Fruit fly (Drosophila melanogaster) whole organism, embryonic: Measurements from ENCODE around the gene lgs.

Source experiments
- Ada2b ChIP-seq: fragments of 200-800 bp; sonication (Bioruptor generic); IDR thresholded peaks from 2 replicates; pipeline ENCODE4 v1.3.6; 2022; ENCODE audit warnings: missing biosample characterization, missing genetic modification characterization
- CG10654 ChIP-seq: fragments of 200-800 bp; sonication (Bioruptor generic); optimal IDR thresholded peaks from 2 replicates; lab custom pipeline; 2016; ENCODE audit warnings: missing biosample characterization, missing genetic modification characterization
- CG11247 ChIP-seq: fragments of 200-800 bp; sonication (Bioruptor generic); IDR thresholded peaks from 2 replicates; pipeline ENCODE4 v1.3.6; 2022; ENCODE audit warnings: missing biosample characterization, missing genetic modification characterization
- CG12659 ChIP-seq: fragments of 200-800 bp; sonication (Bioruptor generic); optimal IDR thresholded peaks from 3 replicates; lab custom pipeline; 2017; ENCODE audit warnings: mild to moderate bottlenecking, missing biosample characterization, missing genetic modification reagents, missing genetic modification characterization
- CG13624 ChIP-seq: fragments of 200-800 bp; sonication (Bioruptor generic); optimal IDR thresholded peaks from 2 replicates; lab custom pipeline; 2016; ENCODE audit warnings: missing biosample characterization, missing genetic modification characterization
- CG14441 ChIP-seq: fragments of 200-800 bp; sonication (Bioruptor generic); IDR thresholded peaks from 2 replicates; pipeline ENCODE4 v1.3.6; 2022; ENCODE audit warnings: missing biosample characterization, missing genetic modification characterization
- CG14667 ChIP-seq: fragments of 200-800 bp; sonication (Bioruptor generic); IDR thresholded peaks from 2 replicates; pipeline ENCODE4 v1.3.6; 2022; ENCODE audit warnings: missing biosample characterization, missing genetic modification characterization
- CG15269 ChIP-seq: fragments of 200-800 bp; sonication (Bioruptor generic); optimal IDR thresholded peaks from 2 replicates; lab custom pipeline; 2018; ENCODE audit warnings: missing biosample characterization, mild to moderate bottlenecking, missing genetic modification characterization, moderate library complexity
- CG18476 ChIP-seq: fragments of 200-800 bp; sonication (Bioruptor generic); optimal IDR thresholded peaks from 2 replicates; lab custom pipeline; 2016; ENCODE audit warnings: missing biosample characterization, mild to moderate bottlenecking, missing genetic modification characterization
- CG2199 ChIP-seq: fragments of 200-800 bp; sonication (Bioruptor generic); IDR thresholded peaks from 3 replicates; pipeline ENCODE4 v1.3.6; 2022; ENCODE audit warnings: missing biosample characterization, missing genetic modification characterization
- CG2678 ChIP-seq: fragments of 200-800 bp; sonication (Bioruptor generic); optimal IDR thresholded peaks from 3 replicates; lab custom pipeline; 2019; ENCODE audit warnings: missing biosample characterization, mild to moderate bottlenecking, missing genetic modification characterization, moderate library complexity
- CG30020 ChIP-seq: fragments of 200-800 bp; optimal IDR thresholded peaks from 2 replicates; lab custom pipeline; 2019; ENCODE audit warnings: missing biosample characterization, mild to moderate bottlenecking, missing genetic modification characterization, moderate library complexity
- CG3163 ChIP-seq: fragments of 200-800 bp; sonication (Bioruptor generic); optimal IDR thresholded peaks from 3 replicates; lab custom pipeline; 2016; ENCODE audit warnings: missing biosample characterization, missing genetic modification characterization
- CG3407 ChIP-seq: fragments of 200-800 bp; sonication (Bioruptor generic); optimal IDR thresholded peaks from 2 replicates; lab custom pipeline; 2018; ENCODE audit warnings: missing biosample characterization, mild to moderate bottlenecking, missing genetic modification characterization
- CG4854 ChIP-seq: fragments of 200-800 bp; sonication (Bioruptor generic); optimal IDR thresholded peaks from 2 replicates; lab custom pipeline; 2016; ENCODE audit warnings: missing biosample characterization, missing genetic modification characterization, inconsistent platforms
- CG6765 ChIP-seq: fragments of 200-800 bp; sonication (Bioruptor generic); optimal IDR thresholded peaks from 3 replicates; lab custom pipeline; 2017; ENCODE audit warnings: missing biosample characterization, mild to moderate bottlenecking, missing genetic modification characterization
- CG7745 ChIP-seq: fragments of 200-800 bp; sonication (Bioruptor generic); optimal IDR thresholded peaks from 2 replicates; lab custom pipeline; 2018; ENCODE audit warnings: missing biosample characterization, mild to moderate bottlenecking, missing genetic modification characterization, moderate library complexity
- CG7839 ChIP-seq: fragments of 200-800 bp; sonication (Bioruptor generic); optimal IDR thresholded peaks from 3 replicates; lab custom pipeline; 2018; ENCODE audit warnings: missing biosample characterization, mild to moderate bottlenecking, missing genetic modification characterization, moderate library complexity
- CG7987 ChIP-seq: fragments of 200-800 bp; sonication (Bioruptor generic); optimal IDR thresholded peaks from 2 replicates; lab custom pipeline; 2018; ENCODE audit warnings: missing biosample characterization, mild to moderate bottlenecking, missing genetic modification characterization, moderate library complexity
- CG8478 ChIP-seq: fragments of >200 bp; optimal IDR thresholded peaks from 2 replicates; lab custom pipeline; 2018
- CG9215 ChIP-seq: fragments of 200-800 bp; sonication (Bioruptor generic); IDR thresholded peaks from 2 replicates; pipeline ENCODE4 v1.3.6; 2022; ENCODE audit warnings: missing biosample characterization, missing genetic modification characterization
- Camta ChIP-seq: fragments of 200-800 bp; sonication (Bioruptor generic); optimal IDR thresholded peaks from 2 replicates; lab custom pipeline; 2016; ENCODE audit warnings: missing biosample characterization, missing genetic modification characterization
- D19B ChIP-seq: fragments of 200-800 bp; sonication (Bioruptor generic); optimal IDR thresholded peaks from 2 replicates; lab custom pipeline; 2017; ENCODE audit warnings: missing biosample characterization, mild to moderate bottlenecking, missing genetic modification characterization
- Dad ChIP-seq: fragments of 200-800 bp; sonication (Bioruptor generic); optimal IDR thresholded peaks from 3 replicates; lab custom pipeline; 2016; ENCODE audit warnings: missing biosample characterization, missing genetic modification characterization
- Dek ChIP-seq: fragments of 200-800 bp; sonication (Bioruptor generic); optimal IDR thresholded peaks from 3 replicates; lab custom pipeline; 2019; ENCODE audit warnings: missing biosample characterization, mild to moderate bottlenecking, missing genetic modification characterization, moderate library complexity
- Dip2 ChIP-seq: fragments of 200-800 bp; sonication (Bioruptor generic); IDR thresholded peaks from 2 replicates; pipeline ENCODE4 v1.3.6; 2022; ENCODE audit warnings: missing biosample characterization, missing genetic modification characterization
- Fer3 ChIP-seq: fragments of 200-800 bp; sonication (Bioruptor generic); optimal IDR thresholded peaks from 2 replicates; lab custom pipeline; 2018; ENCODE audit warnings: missing biosample characterization, mild to moderate bottlenecking, missing genetic modification characterization, moderate library complexity
- H2.0 ChIP-seq: fragments of 200-800 bp; sonication (Bioruptor generic); IDR thresholded peaks from 2 replicates; pipeline ENCODE4 v1.3.6; 2022; ENCODE audit warnings: missing biosample characterization, missing genetic modification characterization
- Hsf ChIP-seq: fragments of 200-800 bp; sonication (Bioruptor generic); optimal IDR thresholded peaks from 3 replicates; lab custom pipeline; 2016; ENCODE audit warnings: missing biosample characterization, missing genetic modification characterization
- Max ChIP-seq: fragments of 200-800 bp; sonication (Bioruptor generic); optimal IDR thresholded peaks from 2 replicates; lab custom pipeline; 2016; ENCODE audit warnings: missing biosample characterization, mild to moderate bottlenecking, missing genetic modification characterization
- Meics ChIP-seq: fragments of 200-800 bp; sonication (Bioruptor generic); optimal IDR thresholded peaks from 2 replicates; lab custom pipeline; 2017; ENCODE audit warnings: missing biosample characterization, mild to moderate bottlenecking, missing genetic modification characterization
- Nf-YA ChIP-seq: fragments of 200-800 bp; sonication (Bioruptor generic); IDR thresholded peaks from 2 replicates; pipeline ENCODE4 v1.3.6; 2022; ENCODE audit warnings: missing biosample characterization, missing genetic modification characterization
- Oaz ChIP-seq: fragments of 200-800 bp; sonication (Bioruptor generic); IDR thresholded peaks from 2 replicates; pipeline ENCODE4 v1.3.6; 2022; ENCODE audit warnings: missing biosample characterization, missing genetic modification characterization
- Poxn ChIP-seq: fragments of 200-800 bp; sonication (Bioruptor generic); IDR thresholded peaks from 2 replicates; pipeline ENCODE4 v1.3.6; 2022; ENCODE audit warnings: missing biosample characterization, missing genetic modification characterization
- Sin3A ChIP-seq: fragments of >200 bp; optimal IDR thresholded peaks from 2 replicates; lab custom pipeline; 2018
- Spps ChIP-seq: fragments of 200-800 bp; sonication (Bioruptor generic); optimal IDR thresholded peaks from 2 replicates; lab custom pipeline; 2018; ENCODE audit warnings: missing biosample characterization, mild to moderate bottlenecking, missing genetic modification characterization
- ara ChIP-seq: fragments of 200-800 bp; sonication (Bioruptor generic); IDR thresholded peaks from 2 replicates; pipeline ENCODE4 v1.3.6; 2022; ENCODE audit warnings: missing biosample characterization, missing genetic modification characterization
- bab2 ChIP-seq: fragments of 200-800 bp; sonication (Bioruptor generic); optimal IDR thresholded peaks from 2 replicates; lab custom pipeline; 2016; ENCODE audit warnings: missing biosample characterization, missing genetic modification characterization
- crc ChIP-seq: fragments of 200-800 bp; sonication (Bioruptor generic); optimal IDR thresholded peaks from 2 replicates; lab custom pipeline; 2016; ENCODE audit warnings: missing biosample characterization, missing genetic modification characterization
- exex ChIP-seq: fragments of 200-800 bp; sonication (Bioruptor generic); optimal IDR thresholded peaks from 4 replicates; lab custom pipeline; 2018; ENCODE audit warnings: missing biosample characterization, mild to moderate bottlenecking, missing genetic modification characterization, moderate library complexity
- fru ChIP-seq: fragments of >200 bp; optimal IDR thresholded peaks from 2 replicates; lab custom pipeline; 2017
- gce ChIP-seq: fragments of 200-800 bp; sonication (Bioruptor generic); IDR thresholded peaks from 3 replicates; pipeline ENCODE4 v1.3.6; 2022; ENCODE audit warnings: missing biosample characterization, missing genetic modification characterization
- gt ChIP-seq: fragments of 200-800 bp; sonication (Bioruptor generic); IDR thresholded peaks from 2 replicates; pipeline ENCODE4 v1.3.6; 2022; ENCODE audit warnings: missing biosample characterization, missing genetic modification characterization
- lab ChIP-seq: fragments of 200-800 bp; sonication (Bioruptor generic); optimal IDR thresholded peaks from 3 replicates; lab custom pipeline; 2017; ENCODE audit warnings: missing biosample characterization, missing genetic modification characterization, mild to moderate bottlenecking, moderate library complexity, missing genetic modification reagents
- lbe ChIP-seq: fragments of 200-800 bp; sonication (Bioruptor generic); optimal IDR thresholded peaks from 2 replicates; lab custom pipeline; 2016; ENCODE audit warnings: missing biosample characterization, mild to moderate bottlenecking, missing genetic modification characterization
- lola ChIP-seq, 3 experiments: fragments of >200 bp in 2 of 3; fragments of 200-800 bp in 1 of 3; sonication (Bioruptor generic) in 1 of 3; optimal IDR thresholded peaks; 2 replicates each; lab custom pipeline; 2017 to 2019; ENCODE audit warnings: missing biosample characterization in 3 of 3, missing genetic modification characterization in 3 of 3, mild to moderate bottlenecking in 1 of 3, moderate library complexity in 1 of 3
- maf-S ChIP-seq: fragments of 200-800 bp; sonication (Bioruptor generic); optimal IDR thresholded peaks from 2 replicates; lab custom pipeline; 2016; ENCODE audit warnings: missing biosample characterization, missing genetic modification characterization
- pho ChIP-seq: fragments of 200-800 bp; sonication (Bioruptor generic); optimal IDR thresholded peaks from 2 replicates; lab custom pipeline; 2016; ENCODE audit warnings: missing biosample characterization, missing genetic modification characterization
- sens-2 ChIP-seq: fragments of 200-800 bp; sonication (Bioruptor generic); IDR thresholded peaks from 2 replicates; pipeline ENCODE4 v1.3.6; 2022; ENCODE audit warnings: missing biosample characterization, missing genetic modification characterization
- stwl ChIP-seq: fragments of 200-800 bp; sonication (Bioruptor generic); optimal IDR thresholded peaks from 3 replicates; lab custom pipeline; 2018; ENCODE audit warnings: missing biosample characterization, mild to moderate bottlenecking, missing genetic modification characterization, moderate library complexity
- unpg ChIP-seq: fragments of 200-800 bp; sonication (Bioruptor generic); optimal IDR thresholded peaks from 3 replicates; lab custom pipeline; 2018; ENCODE audit warnings: missing biosample characterization, mild to moderate bottlenecking, missing genetic modification characterization, moderate library complexity
- wek ChIP-seq: fragments of 200-800 bp; sonication (Bioruptor generic); optimal IDR thresholded peaks from 3 replicates; lab custom pipeline; 2018; ENCODE audit warnings: missing biosample characterization, mild to moderate bottlenecking, missing genetic modification characterization, moderate library complexity
- zen2 ChIP-seq: fragments of 200-800 bp; sonication (Bioruptor generic); IDR thresholded peaks from 3 replicates; pipeline ENCODE4 v1.3.6; 2022; ENCODE audit warnings: missing biosample characterization, missing genetic modification characterization; ENCODE audit not compliant: partially characterized antibody

Gene lgs

DNA sequence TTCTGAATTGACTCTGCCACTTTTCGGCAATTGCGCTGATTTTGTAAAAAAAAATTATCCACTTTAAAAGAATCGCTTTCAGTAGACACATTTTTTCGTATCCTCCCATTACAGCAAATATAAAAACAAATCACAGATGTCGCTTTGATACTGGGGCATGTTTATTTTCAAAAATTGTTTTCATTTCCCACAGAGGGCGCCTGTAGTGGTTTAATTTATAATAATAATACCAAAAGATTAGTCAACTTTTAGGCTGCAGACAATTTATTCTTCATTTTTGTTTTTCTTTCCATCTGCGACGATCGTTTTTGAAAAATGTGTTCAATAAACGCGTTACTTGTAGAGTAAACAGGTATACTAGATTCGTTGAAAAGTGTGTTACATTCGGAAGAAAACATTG, 36.9 kb downstream of the lgs start (continued):
- TF ChIP-seq bab2 (GFP tag; lab: Kevin White, UChicago) (peak; percentile 32), ara (GFP tag; lab: Robert Waterston, UW) (no peak), CG2199 (GFP tag; lab: Robert Waterston, UW) (peak; percentile 99), Dip2 (GFP tag; lab: Robert Waterston, UW) (no peak), Meics (GFP tag; lab: Kevin White, UChicago) (peak; percentile 51), Spps (tag; lab: Kevin White, UChicago) (no peak), Dek (tag; lab: Kevin White, UChicago) (no peak), unpg (GFP tag; lab: Kevin White, UChicago) (peak; percentile 52), Sin3A (lab: Kevin White, UChicago) (no peak), CG2678 (tag; lab: Kevin White, UChicago) (no peak), maf-S (GFP tag; lab: Kevin White, UChicago) (peak; percentile 10), CG11247 (GFP tag; lab: Robert Waterston, UW) (0 out of 2 replicates have a peak, but pooled peaks have one; percentile 56), CG10654 (GFP tag; lab: Kevin White, UChicago) (peak; percentile 18), exex (tag; lab: Kevin White, UChicago) (no peak), gce (no peak), CG30020 (tag; lab: Kevin White, UChicago) (no peak), lbe (GFP tag; lab: Kevin White, UChicago) (no peak), Dad (no peak), CG7745 (tag; lab: Kevin White, UChicago) (no peak), CG8478 (lab: Kevin White, UChicago) (no peak), CG14667 (GFP tag; lab: Robert Waterston, UW) (no peak), CG7987 (GFP tag; lab: Kevin White, UChicago) (peak; percentile 23), lab (GFP tag; lab: Kevin White, UChicago) (peak; percentile 2), H2.0 (GFP tag; lab: Robert Waterston, UW) (no peak), lola (GFP tag; optimal IDR thresholded peaks at IDR 0.05; lab: Kevin White, UChicago) (peak in 1 of 3 experiments; percentile 9), CG12659 (GFP tag; lab: Kevin White, UChicago) (peak; percentile 23), Oaz (GFP tag; lab: Robert Waterston, UW) (no peak), Fer3 (tag; lab: Kevin White, UChicago) (peak; percentile 47), Camta (GFP tag; lab: Kevin White, UChicago) (peak; percentile 21), CG13624 (GFP tag; lab: Kevin White, UChicago) (peak; percentile 13), CG15269 (tag; lab: Kevin White, UChicago) (peak; percentile 39), sens-2 (GFP tag; lab: Robert Waterston, UW) (no peak), pho (GFP tag; lab: Kevin White, UChicago) (no peak), zen2 (GFP tag; lab: Robert Waterston, UW) (no peak), wek (GFP tag; lab: Kevin White, UChicago) (no peak), Nf-YA (GFP tag; lab: Robert Waterston, UW) (no peak), CG6765 (no peak), CG9215 (GFP tag; lab: Robert Waterston, UW) (no peak), fru (lab: Kevin White, UChicago) (no peak), Max (GFP tag; lab: Kevin White, UChicago) (peak; percentile 0), CG4854 (GFP tag; lab: Kevin White, UChicago) (peak; percentile 27), CG3407 (no peak), Hsf (peak; percentile 51), CG18476 (no peak), Ada2b (GFP tag; lab: Robert Waterston, UW) (no peak), stwl (tag; lab: Kevin White, UChicago) (no peak), CG7839 (tag; lab: Kevin White, UChicago) (peak; percentile 45), D19B (no peak), Poxn (GFP tag; lab: Robert Waterston, UW) (no peak), CG3163 (GFP tag; lab: Kevin White, UChicago) (peak; percentile 63), crc (GFP tag; lab: Kevin White, UChicago) (no peak), gt (GFP tag; lab: Robert Waterston, UW) (no peak), CG14441 (no peak)
